Worm (Caenorhabditis elegans): ENCODE results near the gene mlc-2.

Gene mlc-2

ce11 chrX:17478677-17479076 is 22.3 kb upstream of the mlc-2 start:
- TF ChIP-seq aha-1 (tag): peak; percentile 98
- no peak for TF ChIP-seq pha-4 (GFP tag; IDR thresholded peaks at IDR 0.05)
- no peak for TF ChIP-seq pha-4 (tag; optimal IDR thresholded peaks at IDR 0.05)
- TF ChIP-seq lin-15B (tag; optimal IDR thresholded peaks at IDR 0.05): no peak
- no peak for TF ChIP-seq nhr-41 (GFP tag; IDR thresholded peaks at IDR 0.05)
- no peak for TF ChIP-seq saeg-2 (GFP tag; IDR thresholded peaks at IDR 0.05)
- TF ChIP-seq unc-62 (GFP tag; optimal IDR thresholded peaks at IDR 0.05 in 1 of 2): peak in 1 of 2 experiments; percentile 27
- TF ChIP-seq unc-62 (tag; optimal IDR thresholded peaks at IDR 0.05): no peak
- no peak for TF ChIP-seq nhr-237 (tag; optimal IDR thresholded peaks at IDR 0.05)
- TF ChIP-seq daf-16 (GFP tag; optimal IDR thresholded peaks at IDR 0.05): no peak
- TF ChIP-seq daf-16 (tag; optimal IDR thresholded peaks at IDR 0.05): peak; percentile 4
- no peak for TF ChIP-seq dmd-6 (GFP tag; IDR thresholded peaks at IDR 0.05)
- TF ChIP-seq nhr-28 (tag; optimal IDR thresholded peaks at IDR 0.05): peak; percentile 36
- peak; percentile 59 for TF ChIP-seq pqm-1 (tag; optimal IDR thresholded peaks at IDR 0.05)
- no peak for TF ChIP-seq ztf-11 (tag; optimal IDR thresholded peaks at IDR 0.05)
- no peak for TF ChIP-seq gei-8 (GFP tag; optimal IDR thresholded peaks at IDR 0.05)

DNA sequence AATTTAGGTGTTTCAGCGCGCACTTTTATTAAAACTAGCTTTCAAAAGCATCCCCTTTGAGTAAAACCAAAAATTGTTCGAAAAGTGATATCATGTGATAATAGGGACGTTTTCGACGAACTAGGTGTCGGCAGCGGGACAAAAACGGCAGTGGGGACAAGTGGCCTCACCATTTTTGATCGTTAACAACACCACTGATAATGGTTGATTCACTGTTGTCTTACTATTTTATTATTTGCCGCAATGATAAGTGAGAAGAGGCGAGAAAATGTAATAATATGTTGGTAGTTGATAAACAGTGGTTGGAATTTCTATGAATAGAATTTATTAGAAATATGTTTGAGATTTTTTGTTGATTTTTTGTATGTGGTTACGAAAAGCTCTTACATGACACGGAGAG is 19.6 kb upstream of the mlc-2 start:
- TF ChIP-seq nhr-42 (GFP tag; IDR thresholded peaks at IDR 0.05) (no peak), ceh-32 (tag; optimal IDR thresholded peaks at IDR 0.05; ENCODE audit: poor library complexity) (no peak), madf-9 (GFP tag; conservative IDR thresholded peaks at IDR 0.05) (no peak), mep-1 (tag; optimal IDR thresholded peaks at IDR 0.05) (no peak), zag-1 (tag; optimal IDR thresholded peaks at IDR 0.05) (no peak), F37D6.2 (tag; optimal IDR thresholded peaks at IDR 0.05) (no peak), Y105C5A.15 (GFP tag; IDR thresholded peaks at IDR 0.05) (no peak), lsy-2 (tag; optimal IDR thresholded peaks at IDR 0.05) (no peak), ztf-11 (tag; optimal IDR thresholded peaks at IDR 0.05) (no peak), php-3 (GFP tag; IDR thresholded peaks at IDR 0.05) (0 out of 2 replicates have a peak, but pooled peaks have one; percentile 40), nhr-102 (tag; optimal IDR thresholded peaks at IDR 0.05) (no peak), mxl-3 (GFP tag; optimal IDR thresholded peaks at IDR 0.05) (peak; percentile 9), fkh-10 (GFP tag; optimal IDR thresholded peaks at IDR 0.05) (no peak), dmd-6 (GFP tag; IDR thresholded peaks at IDR 0.05) (peak; percentile 9; the same call in 1 of the 2 replicates), set-16 (GFP tag; IDR thresholded peaks at IDR 0.05) (no peak), nhr-28 (tag; optimal IDR thresholded peaks at IDR 0.05) (peak; percentile 70), D1046.2 (GFP tag; IDR thresholded peaks at IDR 0.05) (no peak), unc-130 (GFP tag; optimal IDR thresholded peaks at IDR 0.05) (no peak), snpc-1.2 (GFP tag; IDR thresholded peaks at IDR 0.05) (no peak), lin-15B (tag; optimal IDR thresholded peaks at IDR 0.05) (no peak), hlh-30 (tag; optimal IDR thresholded peaks at IDR 0.05; ENCODE audit: insufficient read depth) (peak; percentile 21), aly-2 (tag; optimal IDR thresholded peaks at IDR 0.05) (no peak), nhr-41 (GFP tag; IDR thresholded peaks at IDR 0.05) (no peak), daf-19 (GFP tag; conservative IDR thresholded peaks at IDR 0.05) (no peak), nhr-237 (tag; optimal IDR thresholded peaks at IDR 0.05) (no peak), spr-1 (tag; optimal IDR thresholded peaks at IDR 0.05) (no peak), daf-12 (tag; optimal IDR thresholded peaks at IDR 0.05) (no peak), lin-38 (GFP tag; IDR thresholded peaks at IDR 0.05) (no peak), ceh-62 (tag; optimal IDR thresholded peaks at IDR 0.05) (no peak), hlh-11 (tag; optimal IDR thresholded peaks at IDR 0.05) (peak; percentile 56), arid-1 (GFP tag; conservative IDR thresholded peaks at IDR 0.05) (no peak), daf-16 (GFP tag; optimal IDR thresholded peaks at IDR 0.05) (no peak), daf-16 (tag; optimal IDR thresholded peaks at IDR 0.05) (peak; percentile 87), egl-43 (GFP tag; IDR thresholded peaks at IDR 0.05) (no peak), Y48G9A.11 (GFP tag; IDR thresholded peaks at IDR 0.05) (no peak), nhr-6 (tag; optimal IDR thresholded peaks at IDR 0.05) (no peak), dpl-1 (GFP tag; optimal IDR thresholded peaks at IDR 0.05) (no peak), lin-29 (GFP tag; IDR thresholded peaks at IDR 0.05) (no peak), madf-5 (GFP tag; IDR thresholded peaks at IDR 0.05) (no peak), rbr-2 (tag; optimal IDR thresholded peaks at IDR 0.05) (no peak), dve-1 (tag; optimal IDR thresholded peaks at IDR 0.05; ENCODE audit: insufficient read depth) (peak; percentile 37), pqm-1 (tag; optimal IDR thresholded peaks at IDR 0.05) (peak; percentile 68), mxl-2 (GFP tag; conservative IDR thresholded peaks at IDR 0.05) (no peak)
